Fruit fly (Drosophila melanogaster): Measurements from ENCODE around the gene Dref.

Gene Dref

DNA sequence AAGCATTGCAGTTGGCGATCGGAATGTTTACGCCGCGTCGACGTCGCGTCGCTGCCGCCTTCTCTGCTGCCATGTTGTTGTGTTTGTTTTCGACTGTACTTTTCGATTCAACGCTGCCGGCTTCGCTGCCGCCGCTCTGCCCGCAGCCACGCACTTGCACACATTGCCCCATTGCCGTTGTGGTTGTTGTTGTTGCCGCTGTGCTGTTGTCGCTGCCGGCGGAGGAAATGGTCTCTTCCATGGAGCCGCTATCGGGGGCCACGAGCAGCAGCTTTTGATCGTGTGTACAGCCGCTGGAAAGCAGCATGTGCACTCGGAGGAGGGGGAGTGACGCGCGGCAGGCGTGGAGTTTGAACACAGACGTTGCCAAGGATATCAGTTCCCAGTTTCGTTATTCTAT lies 37.5 kb upstream of the Dref start (continued):
- TF ChIP-seq chm (GFP tag; IDR thresholded peaks at IDR 0.05) (peak; percentile 63), CG13123 (GFP tag; optimal IDR thresholded peaks at IDR 0.05) (no peak), crp (GFP tag; optimal IDR thresholded peaks at IDR 0.05) (no peak), Nf-YA (GFP tag; IDR thresholded peaks at IDR 0.05) (no peak), run (tag; optimal IDR thresholded peaks at IDR 0.05) (no peak), CG6254 (GFP tag; optimal IDR thresholded peaks at IDR 0.05) (no peak), ham (GFP tag; IDR thresholded peaks at IDR 0.05) (no peak), sens (GFP tag) (peak; percentile 59), CG11093 (GFP tag; IDR thresholded peaks at IDR 0.05) (no peak), CG6791 (GFP tag; IDR thresholded peaks at IDR 0.05; ENCODE audit: partially characterized antibody) (peak; percentile 35; the same call in 1 of the 3 replicates), Oli (tag; optimal IDR thresholded peaks at IDR 0.05) (no peak), fd96Cb (tag; optimal IDR thresholded peaks at IDR 0.05) (no peak), E2f1 (GFP tag; IDR thresholded peaks at IDR 0.05) (no peak), CG12071 (GFP tag; optimal IDR thresholded peaks at IDR 0.05) (no peak), Scr (GFP tag; IDR thresholded peaks at IDR 0.05; ENCODE audit: partially characterized antibody) (peak; percentile 17; the same call in 1 of the 2 replicates), tna (GFP tag; IDR thresholded peaks at IDR 0.05; ENCODE audit: partially characterized antibody) (no peak), CG15601 (tag; optimal IDR thresholded peaks at IDR 0.05) (peak; percentile 77), CG12769 (tag; optimal IDR thresholded peaks at IDR 0.05) (no peak), nerfin-2 (GFP tag; IDR thresholded peaks at IDR 0.05; ENCODE audit: partially characterized antibody) (no peak), sr (GFP tag; IDR thresholded peaks at IDR 0.05) (no peak), Hr39 (optimal IDR thresholded peaks at IDR 0.05) (no peak), ssp (GFP tag; IDR thresholded peaks at IDR 0.05) (no peak), CG12391 (tag; optimal IDR thresholded peaks at IDR 0.05) (no peak), CG3995 (GFP tag; optimal IDR thresholded peaks at IDR 0.05) (no peak), CG4360 (GFP tag; IDR thresholded peaks at IDR 0.05) (peak; percentile 99), tin (GFP tag; optimal IDR thresholded peaks at IDR 0.05) (no peak), hb (GFP tag; IDR thresholded peaks at IDR 0.05; ENCODE audit: partially characterized antibody) (no peak), kni (GFP tag; optimal IDR thresholded peaks at IDR 0.05) (peak; percentile 58), nom (GFP tag; optimal IDR thresholded peaks at IDR 0.05) (peak; percentile 42), HmgD (GFP tag; optimal IDR thresholded peaks at IDR 0.05) (peak; percentile 17), ci (GFP tag; IDR thresholded peaks at IDR 0.05) (peak; percentile 73), CG4854 (GFP tag; optimal IDR thresholded peaks at IDR 0.05) (no peak), HLHmδ (GFP tag; optimal IDR thresholded peaks at IDR 0.05) (peak; percentile 67), CG8290 (GFP tag; optimal IDR thresholded peaks at IDR 0.05) (no peak), CG8290 (tag; optimal IDR thresholded peaks at IDR 0.05) (no peak), CG11247 (GFP tag; IDR thresholded peaks at IDR 0.05) (no peak), CG15073 (GFP tag; optimal IDR thresholded peaks at IDR 0.05) (no peak), tio (GFP tag; optimal IDR thresholded peaks at IDR 0.05) (no peak), zen2 (GFP tag; IDR thresholded peaks at IDR 0.05; ENCODE audit: partially characterized antibody) (no peak), lov (optimal IDR thresholded peaks at IDR 0.05) (no peak), lov (GFP tag; IDR thresholded peaks at IDR 0.05) (no peak), cg (GFP tag; optimal IDR thresholded peaks at IDR 0.05) (peak; percentile 42), hbn (GFP tag; IDR thresholded peaks at IDR 0.05; ENCODE audit: partially characterized antibody) (peak; percentile 39; the same call in 1 of the 2 replicates), Nf-YB (GFP tag; optimal IDR thresholded peaks at IDR 0.05) (no peak), disco-r (GFP tag; optimal IDR thresholded peaks at IDR 0.05) (no peak), rib (GFP tag; IDR thresholded peaks at IDR 0.05) (no peak), CG15269 (tag; optimal IDR thresholded peaks at IDR 0.05) (no peak), dm (GFP tag; optimal IDR thresholded peaks at IDR 0.05) (peak; percentile 47), kay (GFP tag; optimal IDR thresholded peaks at IDR 0.05) (no peak), CG3726 (GFP tag; IDR thresholded peaks at IDR 0.05) (no peak), Drgx (GFP tag; IDR thresholded peaks at IDR 0.05) (peak; percentile 18; the same call in 1 of the 2 replicates), cad (GFP tag; optimal IDR thresholded peaks at IDR 0.05) (no peak)

Data from whole organism, embryonic.